Fruit fly (Drosophila melanogaster): ENCODE data around the gene AnxB9.

DNA sequence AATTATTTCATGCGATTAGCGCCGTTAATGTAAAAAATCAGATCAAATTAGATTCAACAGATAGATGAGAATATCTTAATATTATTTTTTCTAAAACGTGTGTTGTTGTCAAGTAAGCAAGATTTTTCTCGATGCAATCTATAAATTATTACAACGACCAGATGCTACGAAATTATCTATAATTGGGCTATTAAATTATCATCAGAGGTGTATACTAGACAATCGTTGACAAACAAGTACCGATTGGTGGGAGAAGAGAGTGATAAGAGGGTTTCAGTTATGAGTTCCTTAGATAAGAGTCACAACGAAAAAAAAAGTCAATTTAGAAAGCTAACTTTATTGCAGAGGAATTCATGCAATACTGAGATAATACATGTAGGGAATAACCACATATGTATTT lies 2.5 kb downstream of the AnxB9 start:
- TF ChIP-seq CG8478 (optimal IDR thresholded peaks at IDR 0.05) (no peak), pan (optimal IDR thresholded peaks at IDR 0.05) (no peak)

Measured in whole organism.